Fruit fly (Drosophila melanogaster) whole organism, larva: ENCODE results near the gene Or24a.

Experiments used
- noc ChIP-seq: fragments of 200-800 bp; sonication (Bioruptor generic); optimal IDR thresholded peaks from 3 replicates; lab custom pipeline; 2019; ENCODE audit warnings: missing biosample characterization, mild to moderate bottlenecking, missing genetic modification characterization, moderate library complexity

The Or24a gene

DNA sequence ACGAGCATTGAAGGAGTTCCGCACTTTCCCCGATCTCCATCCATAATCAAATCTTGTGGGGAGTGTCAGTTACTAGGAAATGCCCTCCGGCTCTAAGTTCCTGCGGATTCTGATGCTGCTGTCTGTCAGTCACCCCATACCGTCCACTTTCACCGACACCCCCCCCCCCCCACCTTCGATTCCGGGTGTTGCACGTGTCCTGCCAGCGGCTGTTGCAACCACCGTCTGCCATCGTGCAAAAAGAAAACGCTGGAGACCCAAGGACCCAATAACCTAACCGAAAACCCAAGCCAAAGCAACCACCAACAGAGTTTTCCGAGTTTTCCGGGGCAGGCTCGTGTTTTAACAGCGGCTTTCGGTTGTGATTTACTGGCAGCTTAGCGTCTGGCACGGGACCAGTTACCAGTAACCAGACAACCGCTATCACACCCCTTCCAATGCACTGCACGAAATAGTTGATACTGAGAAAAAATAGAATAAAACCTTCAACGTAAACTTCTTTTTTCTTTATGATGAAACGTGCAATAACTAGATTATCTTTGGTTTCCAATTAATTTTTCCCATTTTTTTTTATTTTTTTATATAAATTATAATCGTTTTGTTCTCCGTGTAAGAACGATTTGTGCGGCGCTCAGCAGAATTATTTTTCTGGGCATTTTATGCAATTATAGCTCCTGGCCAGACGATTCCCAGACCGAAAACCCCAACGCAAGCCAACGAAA lies 41.1 kb downstream of the Or24a start:
- TF ChIP-seq noc (tag; lab: Kevin White, UChicago) = no peak

DNA sequence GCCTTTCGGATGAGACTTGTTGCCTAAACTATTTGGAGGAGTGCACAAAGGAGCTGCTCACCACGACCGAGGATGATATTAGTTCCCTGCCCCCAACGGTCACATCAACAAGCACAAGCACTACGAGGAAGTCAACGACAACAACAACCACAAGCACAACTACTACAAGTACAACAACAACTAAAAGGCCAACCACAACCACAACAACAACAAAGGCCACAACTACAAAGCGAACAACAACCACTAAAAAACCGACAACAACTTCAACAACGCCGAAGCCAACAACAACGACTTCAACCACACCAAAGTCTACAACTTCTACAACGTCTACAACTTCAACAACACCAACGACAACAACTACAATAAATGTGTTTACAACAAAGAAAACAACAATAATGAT lies 42.9 kb downstream of the Or24a start:
- no peak for TF ChIP-seq noc (tag; lab: Kevin White, UChicago)

DNA sequence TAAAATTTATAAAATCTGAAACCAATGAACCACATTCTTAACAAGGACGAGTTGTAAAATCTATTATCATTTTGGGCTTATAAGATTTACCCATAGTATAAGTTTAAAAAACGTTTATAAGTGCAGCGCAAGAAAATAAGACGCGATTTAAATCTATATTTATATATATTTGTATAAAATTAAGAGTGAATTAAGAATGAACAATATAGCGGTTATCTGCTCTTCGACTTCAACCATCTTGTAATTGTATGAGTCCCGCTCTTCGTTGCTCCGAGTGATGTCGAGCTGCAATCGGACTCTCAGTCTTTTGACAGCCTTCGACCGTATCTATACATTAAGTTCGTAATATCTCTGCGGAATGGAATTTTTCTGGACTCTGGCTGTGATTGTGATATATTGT lies 44.5 kb downstream of the Or24a start, which contains the start of gene Sr-CI:
TSS of gene Sr-CI (plus strand) at position 301 of the 400 bp plus-strand sequence.
- no peak for TF ChIP-seq noc (tag; lab: Kevin White, UChicago)

DNA sequence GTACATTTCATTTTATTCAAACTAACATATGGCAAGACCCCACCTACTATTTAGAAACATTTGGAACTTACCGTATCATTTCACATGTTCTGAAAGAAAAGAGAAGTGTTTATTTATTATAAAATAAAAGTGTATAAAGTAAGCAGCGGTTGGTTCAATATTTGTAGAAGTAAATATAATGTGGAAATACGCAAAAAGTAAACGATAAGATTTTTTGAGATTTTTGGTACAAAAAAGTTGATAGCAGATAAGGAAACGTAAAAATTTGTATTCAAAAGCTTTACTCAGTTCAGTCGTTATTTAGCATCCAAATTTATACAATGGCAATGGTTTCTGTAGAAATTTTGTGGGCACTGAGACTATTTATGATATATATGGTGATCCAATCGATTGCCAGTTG lies 45.9 kb downstream of the Or24a start, which contains the start of gene Sr-CIII:
TSS of gene Sr-CIII (plus strand) at position 301 of the 400 bp plus-strand sequence.
- TF ChIP-seq noc (tag; lab: Kevin White, UChicago) = no peak

DNA sequence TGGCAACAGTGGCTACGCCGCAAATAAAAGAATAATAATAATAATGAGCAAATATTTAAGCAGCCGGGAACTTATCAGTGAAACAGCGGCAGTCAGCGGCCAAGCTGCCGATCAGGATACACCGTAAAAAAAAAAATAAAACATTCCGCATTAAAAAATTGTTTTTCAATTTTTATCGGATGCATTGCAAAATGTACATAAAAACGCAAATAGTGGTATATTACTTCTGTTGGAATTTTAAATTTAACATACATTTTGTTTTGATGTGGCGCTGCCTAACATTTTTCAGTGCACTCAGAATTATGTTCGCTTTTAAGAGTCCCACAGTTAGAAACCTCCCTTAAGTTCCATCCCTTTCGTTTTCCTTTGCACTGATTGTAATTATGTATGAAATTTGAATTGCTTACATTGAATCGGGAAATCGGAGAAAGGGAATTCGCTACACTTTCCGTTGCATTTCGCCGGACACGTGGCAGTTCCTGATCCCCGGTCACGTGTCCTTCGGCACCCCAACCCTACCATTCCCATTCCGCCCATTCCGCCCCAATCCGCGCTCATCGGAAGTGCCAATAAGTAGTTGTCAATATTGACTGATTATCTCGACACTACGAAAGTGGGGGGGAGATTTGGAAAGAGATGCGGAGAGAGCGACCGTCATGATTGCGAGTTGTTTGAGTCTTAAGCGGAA lies 46.8 kb downstream of the Or24a start:
- peak; percentile 44 for TF ChIP-seq noc (tag; lab: Kevin White, UChicago)

DNA sequence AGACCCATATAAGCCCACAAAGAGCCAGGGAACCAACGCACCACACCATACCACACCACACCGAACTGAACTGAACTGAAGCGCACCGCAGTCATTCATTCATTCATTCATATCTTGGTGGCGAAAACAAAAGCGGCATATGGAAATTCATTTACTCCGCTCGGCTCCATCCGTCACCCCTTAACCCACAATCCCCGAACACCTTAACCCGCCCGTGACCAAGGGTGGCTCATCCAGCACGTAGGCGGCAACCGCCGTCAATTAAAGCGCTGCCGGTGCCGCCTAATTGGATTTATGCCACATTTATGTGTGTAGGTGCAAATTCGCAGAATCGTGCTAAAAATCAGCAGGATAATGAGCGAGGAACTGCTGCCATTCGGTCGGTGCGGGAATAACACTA lies 49.3 kb downstream of the Or24a start:
- no peak for TF ChIP-seq noc (tag; lab: Kevin White, UChicago)
